Worm (Caenorhabditis elegans) whole organism, late embryonic: ENCODE measurements around the gene glr-2.

Source experiments
- dve-1 ChIP-seq: sonication (generic microtip); optimal IDR thresholded peaks from 2 replicates; lab custom pipeline; 2017; ENCODE audit warnings: antibody characterized with exemption, mild to moderate bottlenecking, missing genetic modification characterization, missing compliant biosample characterization
- elt-2 ChIP-seq: sonication (generic microtip); optimal IDR thresholded peaks from 2 replicates; lab custom pipeline; 2016; ENCODE audit warnings: missing genetic modification reagents, missing genetic modification characterization, missing compliant biosample characterization
- hlh-30 ChIP-seq: sonication (generic microtip); optimal IDR thresholded peaks from 2 replicates; lab custom pipeline; 2017; ENCODE audit warnings: antibody characterized with exemption, missing genetic modification characterization, missing compliant biosample characterization; ENCODE audit not compliant: insufficient read depth
- nhr-11 ChIP-seq: fragments of 150-350 bp; optimal IDR thresholded peaks from 2 replicates; lab custom pipeline; 2014; ENCODE audit warnings: missing biosample characterization, missing genetic modification characterization
- odd-2 ChIP-seq: sonication (generic microtip); optimal IDR thresholded peaks from 2 replicates; lab custom pipeline; 2017; ENCODE audit warnings: antibody characterized with exemption, mild to moderate bottlenecking, missing genetic modification characterization, missing compliant biosample characterization
- pqm-1 ChIP-seq: sonication (generic microtip); optimal IDR thresholded peaks from 2 replicates; lab custom pipeline; 2016; ENCODE audit warnings: missing genetic modification characterization, missing compliant biosample characterization
- pros-1 ChIP-seq: fragments of 150-350 bp; optimal IDR thresholded peaks from 2 replicates; lab custom pipeline; 2014; ENCODE audit warnings: missing biosample characterization, missing genetic modification reagents, missing genetic modification characterization
- sox-2 ChIP-seq: fragments of 200-800 bp; sonication (Bioruptor generic); IDR thresholded peaks from 2 replicates; pipeline ENCODE4 v1.3.6; 2022; ENCODE audit warnings: missing genetic modification reagents, missing genetic modification characterization, missing compliant biosample characterization
- unc-86 ChIP-seq: sonication (generic microtip); optimal IDR thresholded peaks from 2 replicates; lab custom pipeline; 2016; ENCODE audit warnings: missing genetic modification characterization, missing compliant biosample characterization

DNA sequence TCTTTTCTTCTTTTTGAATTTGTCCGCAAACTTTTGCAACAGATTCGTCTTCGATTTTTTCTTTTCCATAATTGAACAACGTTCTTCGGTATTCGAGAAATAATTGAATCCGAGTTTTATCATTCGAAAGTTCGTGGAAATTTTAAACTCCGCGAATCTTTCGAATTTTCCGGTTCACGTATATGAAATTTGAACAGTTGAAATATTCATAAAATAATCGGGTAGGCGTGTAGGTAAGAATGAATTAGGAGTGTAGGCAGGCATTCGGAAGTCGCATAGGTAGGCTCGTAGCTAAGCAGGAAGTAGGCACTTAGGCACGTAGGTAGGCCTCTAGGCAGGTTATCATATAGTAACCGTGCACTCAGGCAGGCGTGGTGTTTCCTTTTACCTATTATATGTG lies 6.6 kb downstream of the glr-2 start, which contains the start of gene B0280.11:
- TF ChIP-seq odd-2, result no peak
- no peak for TF ChIP-seq hlh-30 (tag; lab: Kevin White, UChicago)
- TF ChIP-seq pros-1 (tag; lab: Kevin White, UChicago), result no peak
- TF ChIP-seq elt-2 (tag; lab: Kevin White, UChicago), result no peak
- no peak for TF ChIP-seq nhr-11 (tag; lab: Kevin White, UChicago)
- no peak for TF ChIP-seq unc-86 (tag; lab: Kevin White, UChicago)
- TF ChIP-seq sox-2 (GFP tag; lab: Robert Waterston, UW), result no peak
- no peak for TF ChIP-seq dve-1 (tag; lab: Kevin White, UChicago)
- no peak for TF ChIP-seq pqm-1 (tag; lab: Kevin White, UChicago)
